Worm (Caenorhabditis elegans) whole organism, L4/young adult: Measurements from ENCODE around the gene mff-1.

Experiments used
- dao-5 ChIP-seq: sonication (generic microtip); optimal IDR thresholded peaks from 2 replicates; lab custom pipeline; 2016; ENCODE audit warnings: missing genotype, missing genetic modification characterization, moderate library complexity, missing compliant biosample characterization
- him-1 ChIP-seq: sonication (generic microtip); optimal IDR thresholded peaks from 2 replicates; lab custom pipeline; 2016; ENCODE audit warnings: missing genotype, missing genetic modification reagents, missing genetic modification characterization, missing compliant biosample characterization

ce11 chrX:12965163-12965562 lies 21.9 kb downstream of the mff-1 start, which contains the start of gene frpr-2:
- TF ChIP-seq dao-5 (tag; lab: Kevin White, UChicago) (no peak), him-1 (tag; lab: Kevin White, UChicago) (no peak)
